Worm (Caenorhabditis elegans): ENCODE data around the gene str-171.
"Not testable (repeated sequence)": the region's sequence is repeated elsewhere in the genome, so short reads cannot be mapped to it uniquely, and the experiment has no call there.

The str-171 gene

ce11 chrV:15125162-15125561, 7.2 kb downstream of the str-171 start, which contains the start of gene ugt-30:
Gene ugt-30 (minus strand): TSS chrV:15125262.
- TF ChIP-seq tlp-1, ceh-82, C34B4.2 (tag; optimal IDR thresholded peaks at IDR 0.05): not testable (repeated sequence)

ce11 chrV:15119517-15119916, 12.8 kb downstream of the str-171 start, which contains the start of gene flor-1:
Gene flor-1 (minus strand): TSS chrV:15119617.
- TF ChIP-seq nhr-20 (tag; optimal IDR thresholded peaks at IDR 0.05) (peak; percentile 18), C34B4.2 (tag; optimal IDR thresholded peaks at IDR 0.05) (no peak)

ce11 chrV:15115968-15116367, 16.4 kb downstream of the str-171 start, which contains the start of gene T01G5.8:
Gene T01G5.8 (plus strand): TSS chrV:15116268.
- TF ChIP-seq ztf-4 (tag; optimal IDR thresholded peaks at IDR 0.05); Y116A8C.19 (tag; optimal IDR thresholded peaks at IDR 0.05; ENCODE audit: borderline replicate concordance); nhr-237 (tag; optimal IDR thresholded peaks at IDR 0.05): not testable (repeated sequence)

ce11 chrV:15113992-15114391, 18.3 kb downstream of the str-171 start, which contains the start of gene T01G5.6:
Gene T01G5.6 (minus strand): TSS chrV:15114092.
- no peak for TF ChIP-seq efl-3 (GFP tag; optimal IDR thresholded peaks at IDR 0.05)
- no peak for TF ChIP-seq grh-1 (GFP tag; IDR thresholded peaks at IDR 0.05)
- no peak for TF ChIP-seq pax-3 (tag; optimal IDR thresholded peaks at IDR 0.05)
- no peak for TF ChIP-seq nhr-85 (tag)
- no peak for TF ChIP-seq lin-14 (GFP tag; optimal IDR thresholded peaks at IDR 0.05)
- TF ChIP-seq unc-130 (tag; optimal IDR thresholded peaks at IDR 0.05), result no peak
- TF ChIP-seq fkh-4 (tag; optimal IDR thresholded peaks at IDR 0.05; ENCODE audit: borderline replicate concordance), result no peak
- no peak for TF ChIP-seq lin-35 (GFP tag; optimal IDR thresholded peaks at IDR 0.05)
- no peak for TF ChIP-seq alr-1 (tag; optimal IDR thresholded peaks at IDR 0.05; ENCODE audit: borderline replicate concordance)

ce11 chrV:15111660-15112059, 20.7 kb downstream of the str-171 start, which contains the start of gene T01G5.7:
Gene T01G5.7 (plus strand): TSS chrV:15111960.
- TF ChIP-seq ama-1 (optimal IDR thresholded peaks at IDR 0.05), result no peak
- TF ChIP-seq fkh-8 (tag; optimal IDR thresholded peaks at IDR 0.05), result no peak
- TF ChIP-seq xbp-1 (tag; optimal IDR thresholded peaks at IDR 0.05), result no peak
- no peak for TF ChIP-seq fkh-10 (GFP tag; optimal IDR thresholded peaks at IDR 0.05)
- no peak for TF ChIP-seq skn-1 (tag; optimal IDR thresholded peaks at IDR 0.05)
- no peak for TF ChIP-seq unc-98 (GFP tag; IDR thresholded peaks at IDR 0.05)
- no peak for TF ChIP-seq sptf-1 (tag; optimal IDR thresholded peaks at IDR 0.05)

ce11 chrV:15109260-15109659, 23.1 kb downstream of the str-171 start, which contains the start of gene Y75B12A.2:
Gene Y75B12A.2 (plus strand): TSS chrV:15109560.
- TF ChIP-seq lin-14 (GFP tag; optimal IDR thresholded peaks at IDR 0.05) (no peak), nhr-85 (tag) (no peak), C34B4.2 (tag; optimal IDR thresholded peaks at IDR 0.05) (no peak), nhr-237 (tag; optimal IDR thresholded peaks at IDR 0.05) (no peak), Y116A8C.19 (tag; optimal IDR thresholded peaks at IDR 0.05; ENCODE audit: borderline replicate concordance) (no peak), nhr-28 (tag; optimal IDR thresholded peaks at IDR 0.05) (no peak), aha-1 (tag; optimal IDR thresholded peaks at IDR 0.05) (no peak), swsn-7 (tag; optimal IDR thresholded peaks at IDR 0.05) (no peak), fos-1 (tag; optimal IDR thresholded peaks at IDR 0.05) (no peak), ceh-63 (GFP tag; optimal IDR thresholded peaks at IDR 0.05) (no peak), C04F5.9 (tag; optimal IDR thresholded peaks at IDR 0.05) (no peak), lin-39 (tag; optimal IDR thresholded peaks at IDR 0.05) (no peak), unc-98 (GFP tag; IDR thresholded peaks at IDR 0.05) (no peak), vab-15 (tag; optimal IDR thresholded peaks at IDR 0.05) (no peak), mep-1 (tag; optimal IDR thresholded peaks at IDR 0.05) (no peak), grh-1 (GFP tag; IDR thresholded peaks at IDR 0.05) (no peak)

Measured in whole organism, L1 larva.